Worm (Caenorhabditis elegans): ENCODE data around the gene srdh-1.

DNA sequence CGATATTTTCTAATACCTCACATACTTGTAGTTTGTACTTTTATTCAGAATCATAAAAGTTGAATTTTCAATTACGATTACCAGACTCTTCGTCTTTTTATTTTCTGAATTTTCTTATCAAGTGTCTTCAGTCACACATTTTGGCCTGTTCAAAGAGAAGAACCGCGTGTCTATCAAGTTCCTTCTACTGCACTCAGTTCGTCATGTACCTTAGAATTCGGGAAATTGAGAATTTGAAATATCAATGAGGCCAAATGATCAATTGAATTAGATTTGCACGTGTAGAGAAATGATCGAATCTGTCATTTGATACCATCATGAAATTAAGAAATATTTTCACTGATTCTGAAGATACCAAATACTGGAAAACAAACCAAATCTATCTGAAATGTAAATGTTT lies 899 bp upstream of the srdh-1 start:
- no peak for TF ChIP-seq nhr-11 (tag; optimal IDR thresholded peaks at IDR 0.05)
- no peak for TF ChIP-seq ama-1 (optimal IDR thresholded peaks at IDR 0.05)
- no peak for TF ChIP-seq gmeb-2 (tag; optimal IDR thresholded peaks at IDR 0.05)
- TF ChIP-seq unc-86 (tag; optimal IDR thresholded peaks at IDR 0.05): no peak

All from whole organism, late embryonic.